Fruit fly (Drosophila melanogaster): ENCODE data around the gene Obp83a.

DNA sequence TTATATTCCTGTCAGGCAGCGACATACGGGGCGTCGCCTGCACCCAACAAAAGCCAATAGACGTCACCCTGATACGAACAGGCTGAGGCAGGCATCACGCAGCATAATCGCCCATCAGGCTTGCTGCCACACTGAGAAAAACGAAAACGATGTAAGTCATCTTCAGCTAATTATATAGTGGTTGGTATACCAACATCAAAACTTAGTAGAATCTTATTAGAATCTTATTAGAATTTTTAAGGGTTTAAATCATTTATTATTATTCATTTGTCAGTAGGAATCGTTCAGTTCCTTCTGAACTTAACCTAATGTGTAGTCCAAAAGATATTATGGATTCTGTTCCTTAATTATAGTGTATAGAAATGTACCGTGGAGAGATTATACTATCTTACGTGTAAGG is 20.3 kb upstream of the Obp83a start:
- TF ChIP-seq pfk (GFP tag; optimal IDR thresholded peaks at IDR 0.05) (no peak), slou (GFP tag; optimal IDR thresholded peaks at IDR 0.05) (no peak), Hmx (GFP tag; optimal IDR thresholded peaks at IDR 0.05) (no peak), CG5953 (GFP tag; IDR thresholded peaks at IDR 0.05) (no peak), sob (GFP tag; IDR thresholded peaks at IDR 0.05) (no peak), btn (GFP tag; optimal IDR thresholded peaks at IDR 0.05) (no peak), ftz-f1 (GFP tag; optimal IDR thresholded peaks at IDR 0.05) (no peak), bab2 (GFP tag; optimal IDR thresholded peaks at IDR 0.05) (no peak), CG15601 (tag; optimal IDR thresholded peaks at IDR 0.05) (no peak), CG10462 (GFP tag; optimal IDR thresholded peaks at IDR 0.05) (no peak), CG4328 (GFP tag; optimal IDR thresholded peaks at IDR 0.05) (no peak), CG13123 (GFP tag; optimal IDR thresholded peaks at IDR 0.05) (no peak), seq (GFP tag; IDR thresholded peaks at IDR 0.05) (no peak), aop (GFP tag; IDR thresholded peaks at IDR 0.05) (no peak)

Data from whole organism, embryonic.